Fruit fly (Drosophila melanogaster): ENCODE results near the gene ssx.

ssx gene

DNA sequence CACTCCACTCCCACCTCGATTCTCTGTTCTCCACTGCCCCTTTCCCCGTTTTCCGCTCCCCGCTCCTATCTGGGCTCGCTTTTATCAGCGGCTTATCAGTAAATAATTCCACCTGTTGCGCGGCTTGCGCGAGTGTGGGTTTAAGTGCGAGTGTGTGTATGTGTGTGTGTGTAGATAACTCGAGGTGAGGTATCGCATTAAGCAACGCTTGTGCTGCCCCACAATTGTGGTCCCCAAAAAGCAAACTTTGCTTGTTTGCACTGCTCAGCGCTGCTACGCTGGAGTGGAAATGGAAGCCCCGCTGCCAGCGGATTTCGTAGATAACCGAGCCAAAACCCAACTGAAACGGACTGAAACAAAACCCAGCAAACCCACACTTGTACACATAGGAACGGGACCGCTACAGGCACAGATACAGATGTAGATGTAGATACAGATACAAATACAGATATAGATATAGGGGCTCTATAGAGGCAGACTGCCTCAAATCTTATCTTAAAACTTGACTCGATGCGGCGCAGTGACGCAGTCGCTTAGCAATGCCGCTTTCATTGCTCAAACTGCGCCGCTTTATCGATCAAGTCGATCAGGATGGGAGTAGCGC, 16.9 kb downstream of the ssx start (continued):
- TF ChIP-seq pb (GFP tag; optimal IDR thresholded peaks at IDR 0.05) (no peak), rib (GFP tag; IDR thresholded peaks at IDR 0.05) (no peak), exex (tag; optimal IDR thresholded peaks at IDR 0.05) (peak; percentile 14), Fer1 (GFP tag; optimal IDR thresholded peaks at IDR 0.05) (peak; percentile 45), Stat92E (GFP tag; optimal IDR thresholded peaks at IDR 0.05) (no peak), dm (GFP tag; optimal IDR thresholded peaks at IDR 0.05) (no peak), CG31388 (GFP tag; optimal IDR thresholded peaks at IDR 0.05) (no peak), CG30020 (tag; optimal IDR thresholded peaks at IDR 0.05) (no peak), HLHmδ (GFP tag; optimal IDR thresholded peaks at IDR 0.05) (no peak), Atf6 (GFP tag; IDR thresholded peaks at IDR 0.05) (no peak), CG8359 (GFP tag; optimal IDR thresholded peaks at IDR 0.05; ENCODE audit: borderline replicate concordance) (no peak), yki (optimal IDR thresholded peaks at IDR 0.05) (no peak), CG2129 (GFP tag; IDR thresholded peaks at IDR 0.05; ENCODE audit: partially characterized antibody) (no peak), tgo (GFP tag; IDR thresholded peaks at IDR 0.05) (no peak), CG12104 (GFP tag; optimal IDR thresholded peaks at IDR 0.05) (no peak), CG43689 (GFP tag; IDR thresholded peaks at IDR 0.05) (no peak), Nf-YB (GFP tag; optimal IDR thresholded peaks at IDR 0.05) (no peak), salm (tag; optimal IDR thresholded peaks at IDR 0.05) (no peak), wdn (GFP tag; IDR thresholded peaks at IDR 0.05) (no peak), Gug (GFP tag; IDR thresholded peaks at IDR 0.05) (no peak), sima (GFP tag; optimal IDR thresholded peaks at IDR 0.05) (no peak), Adf1 (GFP tag; IDR thresholded peaks at IDR 0.05) (peak; percentile 32), en (GFP tag; optimal IDR thresholded peaks at IDR 0.05) (no peak), chif (GFP tag; optimal IDR thresholded peaks at IDR 0.05) (no peak), Vsx1 (GFP tag; optimal IDR thresholded peaks at IDR 0.05) (no peak), crol (GFP tag; IDR thresholded peaks at IDR 0.05) (peak; percentile 85), Kr (GFP tag; optimal IDR thresholded peaks at IDR 0.05) (no peak), CG12219 (GFP tag; optimal IDR thresholded peaks at IDR 0.05) (no peak), CG13296 (GFP tag; optimal IDR thresholded peaks at IDR 0.05) (peak; percentile 17), Oaz (GFP tag; IDR thresholded peaks at IDR 0.05) (no peak), E2f2 (GFP tag; IDR thresholded peaks at IDR 0.05) (no peak), CG10959 (GFP tag; IDR thresholded peaks at IDR 0.05) (no peak), unc-4 (GFP tag; IDR thresholded peaks at IDR 0.05; ENCODE audit: partially characterized antibody) (no peak), CG12744 (GFP tag; optimal IDR thresholded peaks at IDR 0.05) (no peak), Elba2 (GFP tag; optimal IDR thresholded peaks at IDR 0.05) (no peak), tna (GFP tag; IDR thresholded peaks at IDR 0.05; ENCODE audit: partially characterized antibody) (no peak), CG10979 (tag; optimal IDR thresholded peaks at IDR 0.05) (no peak), da (GFP tag; optimal IDR thresholded peaks at IDR 0.05) (no peak), CG3407 (GFP tag; optimal IDR thresholded peaks at IDR 0.05) (peak; percentile 35), CG11247 (GFP tag; IDR thresholded peaks at IDR 0.05) (no peak), MBD-R2 (GFP tag; IDR thresholded peaks at IDR 0.05) (no peak), CG10654 (GFP tag; optimal IDR thresholded peaks at IDR 0.05) (no peak), CG4854 (GFP tag; optimal IDR thresholded peaks at IDR 0.05) (no peak), CG13624 (GFP tag; optimal IDR thresholded peaks at IDR 0.05) (no peak), CG31441 (GFP tag; IDR thresholded peaks at IDR 0.05) (no peak), nmo (GFP tag; optimal IDR thresholded peaks at IDR 0.05) (no peak), kni (GFP tag; optimal IDR thresholded peaks at IDR 0.05) (peak; percentile 76), fd96Cb (tag; optimal IDR thresholded peaks at IDR 0.05) (no peak), CG16863 (GFP tag; optimal IDR thresholded peaks at IDR 0.05) (no peak), Rfx (GFP tag; IDR thresholded peaks at IDR 0.05) (no peak), lbe (GFP tag; optimal IDR thresholded peaks at IDR 0.05) (no peak), stc (GFP tag; IDR thresholded peaks at IDR 0.05) (0 out of 2 replicates have a peak, but pooled peaks have one; percentile 19)

Data from whole organism, embryonic.